Fruit fly (Drosophila melanogaster) whole organism, prepupa: Measurements from ENCODE around the gene CG6163.

Experiments used
- CG8632 ChIP-seq: fragments of 200-800 bp; sonication (Bioruptor generic); optimal IDR thresholded peaks from 3 replicates; lab custom pipeline; 2016; ENCODE audit warnings: missing biosample characterization, missing genetic modification characterization
- CG9139 ChIP-seq: fragments of 200-800 bp; sonication (Bioruptor generic); optimal IDR thresholded peaks from 3 replicates; lab custom pipeline; 2017; ENCODE audit warnings: missing biosample characterization, mild to moderate bottlenecking, missing genetic modification characterization
- Lpt ChIP-seq: fragments of 200-800 bp; sonication (Bioruptor generic); optimal IDR thresholded peaks from 3 replicates; lab custom pipeline; 2016; ENCODE audit warnings: missing biosample characterization, missing genetic modification characterization
- Met ChIP-seq: fragments of 200-800 bp; sonication (Bioruptor generic); optimal IDR thresholded peaks from 3 replicates; lab custom pipeline; 2016; ENCODE audit warnings: missing biosample characterization, missing genetic modification characterization

DNA sequence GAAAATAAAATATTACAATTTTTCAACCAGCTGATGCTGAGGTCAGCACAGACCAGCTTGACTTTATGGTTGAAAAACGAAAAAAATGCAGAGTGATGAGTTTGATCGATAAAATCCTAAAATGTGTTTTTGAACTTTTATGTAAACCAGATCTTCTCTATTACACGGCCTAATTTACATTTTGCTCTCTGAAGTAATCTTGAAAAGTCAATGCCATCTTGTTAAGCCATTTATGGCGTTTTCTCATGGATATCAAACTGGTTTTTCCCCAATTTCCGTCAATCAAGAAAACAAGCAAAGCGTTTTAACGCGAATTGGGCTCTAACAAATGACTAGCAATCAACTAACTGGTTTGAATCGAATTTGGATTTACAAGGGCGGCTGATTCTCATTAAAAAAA, 34.8 kb upstream of the CG6163 start:
- TF ChIP-seq CG9139 (no peak), Lpt (GFP tag; lab: Kevin White, UChicago) (no peak), CG8632 (GFP tag; lab: Kevin White, UChicago) (no peak), Met (GFP tag; lab: Kevin White, UChicago) (no peak)
